Worm (Caenorhabditis elegans) whole organism, late embryonic: ENCODE data around the gene ceh-91.

Source experiments
- C08G9.2 ChIP-seq: sonication (generic microtip); optimal IDR thresholded peaks from 2 replicates; lab custom pipeline; 2016; ENCODE audit warnings: mild to moderate bottlenecking, missing genetic modification characterization, moderate library complexity, missing compliant biosample characterization
- C38D4.7 ChIP-seq: fragments of 200-800 bp; sonication (Bioruptor generic); optimal IDR thresholded peaks from 2 replicates; lab custom pipeline; 2018; ENCODE audit warnings: mild to moderate bottlenecking, missing genetic modification characterization, moderate library complexity, missing compliant biosample characterization
- K02D7.2 ChIP-seq: sonication (generic microtip); optimal IDR thresholded peaks from 2 replicates; lab custom pipeline; 2017; ENCODE audit warnings: mild to moderate bottlenecking, missing genetic modification characterization, missing compliant biosample characterization
- K09A11.1 ChIP-seq: sonication (generic microtip); optimal IDR thresholded peaks from 2 replicates; lab custom pipeline; 2017; ENCODE audit warnings: antibody characterized with exemption, mild to moderate bottlenecking, missing genetic modification characterization, missing compliant biosample characterization; ENCODE audit not compliant: insufficient read depth
- T23F11.4 ChIP-seq: fragments of 200-800 bp; sonication (Bioruptor generic); optimal IDR thresholded peaks from 2 replicates; lab custom pipeline; 2018; ENCODE audit warnings: mild to moderate bottlenecking, missing genetic modification characterization, missing compliant biosample characterization
- ahr-1 ChIP-seq: sonication (generic microtip); optimal IDR thresholded peaks from 2 replicates; lab custom pipeline; 2016; ENCODE audit warnings: missing genetic modification characterization, missing compliant biosample characterization
- ceh-14 ChIP-seq: sonication (generic microtip); optimal IDR thresholded peaks from 2 replicates; lab custom pipeline; 2016; ENCODE audit warnings: missing genotype, missing genetic modification characterization, missing compliant biosample characterization
- ceh-18 ChIP-seq: sonication (generic microtip); optimal IDR thresholded peaks from 2 replicates; lab custom pipeline; 2016; ENCODE audit warnings: missing genetic modification characterization, missing compliant biosample characterization
- ceh-19 ChIP-seq: fragments of 200-800 bp; sonication (Bioruptor generic); optimal IDR thresholded peaks from 2 replicates; lab custom pipeline; 2018; ENCODE audit warnings: mild to moderate bottlenecking, missing genetic modification characterization, missing compliant biosample characterization
- ceh-2 ChIP-seq: sonication (generic microtip); optimal IDR thresholded peaks from 2 replicates; lab custom pipeline; 2016; ENCODE audit warnings: missing genotype, missing genetic modification characterization, missing compliant biosample characterization
- ceh-22 ChIP-seq: sonication (generic microtip); optimal IDR thresholded peaks from 2 replicates; lab custom pipeline; 2017; ENCODE audit warnings: missing biosample characterization, missing genetic modification characterization
- ceh-30 ChIP-seq: fragments of 150-350 bp; optimal IDR thresholded peaks from 2 replicates; lab custom pipeline; 2014; ENCODE audit warnings: missing biosample characterization, missing genetic modification characterization
- ceh-31 ChIP-seq: sonication (generic microtip); optimal IDR thresholded peaks from 2 replicates; lab custom pipeline; 2016; ENCODE audit warnings: missing genetic modification characterization, missing compliant biosample characterization
- ceh-9 ChIP-seq: sonication (generic microtip); optimal IDR thresholded peaks from 2 replicates; lab custom pipeline; 2016; ENCODE audit warnings: mild to moderate bottlenecking, missing genetic modification characterization, inconsistent platforms, missing compliant biosample characterization
- ets-4 ChIP-seq: sonication (generic microtip); optimal IDR thresholded peaks from 2 replicates; lab custom pipeline; 2016; ENCODE audit warnings: missing genetic modification characterization, missing compliant biosample characterization
- hlh-30 ChIP-seq: sonication (generic microtip); optimal IDR thresholded peaks from 2 replicates; lab custom pipeline; 2017; ENCODE audit warnings: antibody characterized with exemption, missing genetic modification characterization, missing compliant biosample characterization; ENCODE audit not compliant: insufficient read depth
- lim-6 ChIP-seq: sonication (generic microtip); optimal IDR thresholded peaks from 2 replicates; lab custom pipeline; 2016; ENCODE audit warnings: missing genetic modification characterization, missing compliant biosample characterization
- madf-2 ChIP-seq: sonication (generic microtip); optimal IDR thresholded peaks from 2 replicates; lab custom pipeline; 2017; ENCODE audit warnings: missing genetic modification characterization, missing compliant biosample characterization
- nfya-1 ChIP-seq: sonication (generic microtip); optimal IDR thresholded peaks from 2 replicates; lab custom pipeline; 2017; ENCODE audit warnings: missing genetic modification characterization, mild to moderate bottlenecking, missing compliant biosample characterization, antibody characterized with exemption, moderate library complexity
- npax-4 ChIP-seq: sonication (generic microtip); optimal IDR thresholded peaks from 2 replicates; lab custom pipeline; 2016; ENCODE audit warnings: missing genetic modification characterization, missing compliant biosample characterization
- odd-2 ChIP-seq: sonication (generic microtip); optimal IDR thresholded peaks from 2 replicates; lab custom pipeline; 2017; ENCODE audit warnings: antibody characterized with exemption, mild to moderate bottlenecking, missing genetic modification characterization, missing compliant biosample characterization
- pag-3 ChIP-seq: sonication (generic microtip); optimal IDR thresholded peaks from 2 replicates; lab custom pipeline; 2016; ENCODE audit warnings: missing compliant biosample characterization, missing genetic modification characterization, borderline replicate concordance
- pqm-1 ChIP-seq: sonication (generic microtip); optimal IDR thresholded peaks from 2 replicates; lab custom pipeline; 2016; ENCODE audit warnings: missing genetic modification characterization, missing compliant biosample characterization
- pros-1 ChIP-seq: fragments of 150-350 bp; optimal IDR thresholded peaks from 2 replicates; lab custom pipeline; 2014; ENCODE audit warnings: missing biosample characterization, missing genetic modification reagents, missing genetic modification characterization
- ref-2 ChIP-seq: sonication (generic microtip); optimal IDR thresholded peaks from 2 replicates; lab custom pipeline; 2016; ENCODE audit warnings: missing genetic modification characterization, missing compliant biosample characterization
- tbx-2 ChIP-seq: sonication (generic microtip); optimal IDR thresholded peaks from 2 replicates; lab custom pipeline; 2016; ENCODE audit warnings: missing genetic modification characterization, missing compliant biosample characterization
- tbx-7 ChIP-seq: sonication (generic microtip); optimal IDR thresholded peaks from 2 replicates; lab custom pipeline; 2016; ENCODE audit warnings: missing genotype, missing genetic modification characterization, missing compliant biosample characterization
- ttx-3 ChIP-seq: sonication (generic microtip); optimal IDR thresholded peaks from 2 replicates; lab custom pipeline; 2016; ENCODE audit warnings: missing genetic modification reagents, missing genetic modification characterization, missing compliant biosample characterization
- unc-42 ChIP-seq: sonication (generic microtip); optimal IDR thresholded peaks from 2 replicates; lab custom pipeline; 2016; ENCODE audit warnings: missing genotype, missing genetic modification characterization, missing compliant biosample characterization
- unc-55 ChIP-seq: sonication (generic microtip); optimal IDR thresholded peaks from 2 replicates; lab custom pipeline; 2017; ENCODE audit warnings: missing biosample characterization, missing genetic modification reagents, missing genetic modification characterization

ceh-91 gene

ce11 chrIII:11656389-11656788 is 39.8 kb downstream of the ceh-91 start:
- TF ChIP-seq T23F11.4 (GFP tag; lab: Kevin White, UChicago) (no peak), pqm-1 (tag; lab: Kevin White, UChicago) (no peak), nfya-1 (tag; lab: Kevin White, UChicago) (peak; percentile 63)
- TF ChIP-seq, all 69 proteins: peak for 1

- no peak for TF ChIP-seq pag-3 (tag; lab: Kevin White, UChicago)
- peak; percentile 84 for TF ChIP-seq hlh-30 (tag; lab: Kevin White, UChicago)
- TF ChIP-seq odd-2, result no peak
- no peak for TF ChIP-seq ceh-19 (GFP tag; lab: Kevin White, UChicago)
- TF ChIP-seq C08G9.2 (tag; lab: Kevin White, UChicago), result no peak
- peak; percentile 47 for TF ChIP-seq unc-55 (GFP tag; lab: Kevin White, UChicago)
- no peak for TF ChIP-seq tbx-7 (tag; lab: Kevin White, UChicago)
- no peak for TF ChIP-seq ref-2
- no peak for TF ChIP-seq pros-1
- no peak for TF ChIP-seq C38D4.7 (GFP tag; lab: Kevin White, UChicago)
- TF ChIP-seq tbx-2 (tag; lab: Kevin White, UChicago), result peak; percentile 23
- TF ChIP-seq nfya-1 (tag; lab: Kevin White, UChicago), result peak; percentile 47
- no peak for TF ChIP-seq ets-4 (tag; lab: Kevin White, UChicago)
- TF ChIP-seq, all 69 proteins: peak for 4
Observed at ce11 chrIII:11657185-11657817, 40.8 kb downstream of the ceh-91 start, which contains the start of gene crh-1. Gene crh-1, plus strand, starts transcription at chrIII:11657767.

- TF ChIP-seq ttx-3 (tag; lab: Kevin White, UChicago) (no peak), unc-55 (GFP tag; lab: Kevin White, UChicago) (peak; percentile 58), ceh-22 (tag; lab: Kevin White, UChicago) (no peak), C38D4.7 (GFP tag; lab: Kevin White, UChicago) (no peak)
Observed at ce11 chrIII:11659804-11660203, 43.3 kb downstream of the ceh-91 start.

- TF ChIP-seq ceh-2 (no peak), ceh-14 (tag; lab: Kevin White, UChicago) (no peak), ceh-19 (GFP tag; lab: Kevin White, UChicago) (no peak), madf-2 (no peak), npax-4 (tag; lab: Kevin White, UChicago) (no peak), ceh-9 (tag; lab: Kevin White, UChicago) (no peak), ceh-18 (tag; lab: Kevin White, UChicago) (no peak), C08G9.2 (tag; lab: Kevin White, UChicago) (no peak), K02D7.2 (tag; lab: Kevin White, UChicago) (no peak), pag-3 (tag; lab: Kevin White, UChicago) (no peak), ceh-30 (tag; lab: Kevin White, UChicago) (no peak), lim-6 (tag; lab: Kevin White, UChicago) (no peak), ahr-1 (tag; lab: Kevin White, UChicago) (no peak), K09A11.1 (tag; lab: Kevin White, UChicago) (no peak)
Observed at ce11 chrIII:11660736-11661135, 44.2 kb downstream of the ceh-91 start.

ce11 chrIII:11663400-11663799 is 46.9 kb downstream of the ceh-91 start:
- TF ChIP-seq ceh-19 (GFP tag; lab: Kevin White, UChicago), result no peak
- peak; percentile 88 for TF ChIP-seq unc-42 (tag; lab: Kevin White, UChicago)
- TF ChIP-seq unc-55 (GFP tag; lab: Kevin White, UChicago), result no peak
- peak; percentile 8 for TF ChIP-seq nfya-1 (tag; lab: Kevin White, UChicago)
- peak; percentile 10 for TF ChIP-seq ceh-31 (tag; lab: Kevin White, UChicago)
